Fruit fly (Drosophila melanogaster) whole organism, prepupa: Measurements from ENCODE around the gene CG34241.

ENCODE experiments used
- CG4318 ChIP-seq: fragments of 200-800 bp; sonication (Bioruptor generic); optimal IDR thresholded peaks from 3 replicates; lab custom pipeline; 2017; ENCODE audit warnings: missing biosample characterization, mild to moderate bottlenecking, missing genetic modification characterization
- dac ChIP-seq: fragments of 200-800 bp; sonication (Bioruptor generic); optimal IDR thresholded peaks from 2 replicates; lab custom pipeline; 2017; ENCODE audit warnings: missing biosample characterization, mild to moderate bottlenecking, missing genetic modification characterization
- svp ChIP-seq: fragments of 200-800 bp; sonication (Bioruptor generic); peaks from one replicate; lab custom pipeline; 2016; ENCODE audit warnings: missing biosample characterization, missing genetic modification characterization

DNA sequence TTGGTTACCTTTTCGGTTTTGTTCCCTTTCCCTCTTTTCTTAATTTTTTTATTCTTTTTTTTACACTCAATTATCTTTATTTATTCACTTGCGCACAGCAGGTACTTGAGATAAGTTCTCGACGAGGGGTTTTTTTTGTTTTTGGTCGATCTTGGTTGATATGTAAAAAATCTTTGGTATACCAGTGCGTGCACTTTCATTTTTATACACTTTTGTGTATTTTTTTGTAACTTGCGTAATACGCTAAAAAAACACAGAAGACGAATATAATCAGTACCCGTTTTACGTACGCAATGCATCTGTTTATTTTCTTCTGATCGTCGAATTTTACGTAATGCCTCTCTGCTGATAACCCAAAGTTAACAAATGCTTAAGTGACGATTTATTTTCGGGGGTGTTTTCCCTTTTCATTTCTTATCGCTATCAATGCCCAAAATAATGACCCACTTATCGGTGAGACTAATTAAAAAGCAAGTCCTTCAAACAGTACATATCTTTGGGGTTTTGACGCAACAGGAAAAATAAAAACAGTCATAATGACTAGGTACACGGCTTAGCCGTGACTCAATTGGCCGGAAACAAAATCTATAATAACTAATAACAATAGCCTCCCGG, 48.4 kb upstream of the CG34241 start:
- TF ChIP-seq CG4318 (no peak), svp (GFP tag; lab: Kevin White, UChicago) (peak; percentile 22), dac (no peak)
